Worm (Caenorhabditis elegans): ENCODE measurements around the gene F58A6.2.

- TF ChIP-seq him-1 (tag; optimal IDR thresholded peaks at IDR 0.05) = no peak
- TF ChIP-seq dao-5 (tag; optimal IDR thresholded peaks at IDR 0.05) = no peak
- no peak for TF ChIP-seq W03F9.2 (tag; optimal IDR thresholded peaks at IDR 0.05)
Observed at ce11 chrII:5157525-5157924, 21.0 kb downstream of the F58A6.2 start, which contains the start of gene srb-13.

All from whole organism, L4/young adult.